Worm (Caenorhabditis elegans): Measurements from ENCODE around the gene syx-5.

ce11 chrV:11769646-11770045 lies 4.9 kb downstream of the syx-5 start:
- TF ChIP-seq med-1 (GFP tag; optimal IDR thresholded peaks at IDR 0.05; ENCODE audit: insufficient read depth): no peak
- no peak for TF ChIP-seq ztf-29 (GFP tag; IDR thresholded peaks at IDR 0.05)
- TF ChIP-seq cog-1 (tag; optimal IDR thresholded peaks at IDR 0.05): no peak
- no peak for TF ChIP-seq tab-1 (GFP tag; IDR thresholded peaks at IDR 0.05)
- no peak for TF ChIP-seq ztf-23 (GFP tag; IDR thresholded peaks at IDR 0.05)

All from whole organism, midembryonic.